In genomic region chrV:6220752-6221151, ce11 we compare ENCODE assay signal across 3 worm cellular contexts.
TF ChIP-seq lines count a peak whose summit lies in the region.

No protein-coding gene starts in this region.

TF ChIP-seq in whole organism, L1 larva, 84 proteins besides CTCF, POLR2A, EP300 and RAD21 (continued from another document):
- TF ChIP-seq ztf-4 (tag; optimal IDR thresholded peaks at IDR 0.05; lab: Kevin White, UChicago) (peak; percentile 10), nhr-28 (tag; optimal IDR thresholded peaks at IDR 0.05; lab: Kevin White, UChicago) (no peak), lsy-2 (tag; optimal IDR thresholded peaks at IDR 0.05; lab: Kevin White, UChicago) (peak in 1 of 2 experiments; percentile 48), nhr-71 (tag; optimal IDR thresholded peaks at IDR 0.05; lab: Kevin White, UChicago) (peak; percentile 23)

TF ChIP-seq in whole organism, L3 larva, 47 proteins besides CTCF, POLR2A, EP300 and RAD21 (continued from another document):
- no peak for TF ChIP-seq nhr-237 (tag; optimal IDR thresholded peaks at IDR 0.05; lab: Kevin White, UChicago)
- TF ChIP-seq ceh-9 (tag; optimal IDR thresholded peaks at IDR 0.05; lab: Kevin White, UChicago): no peak
- no peak for TF ChIP-seq daf-12 (tag; optimal IDR thresholded peaks at IDR 0.05; lab: Kevin White, UChicago)
- TF ChIP-seq ztf-4 (tag; optimal IDR thresholded peaks at IDR 0.05; lab: Kevin White, UChicago): peak; percentile 59
- TF ChIP-seq fos-1 (tag; optimal IDR thresholded peaks at IDR 0.05; lab: Kevin White, UChicago): no peak
- TF ChIP-seq nhr-25 (tag; optimal IDR thresholded peaks at IDR 0.05; lab: Kevin White, UChicago): no peak
- TF ChIP-seq jun-1 (tag; optimal IDR thresholded peaks at IDR 0.05; lab: Kevin White, UChicago): no peak
- TF ChIP-seq ZK546.5 (tag; optimal IDR thresholded peaks at IDR 0.05; lab: Kevin White, UChicago): no peak
- peak; percentile 51 for TF ChIP-seq lsy-12 (tag; optimal IDR thresholded peaks at IDR 0.05; lab: Kevin White, UChicago)
- TF ChIP-seq fkh-2 (tag; optimal IDR thresholded peaks at IDR 0.05; lab: Kevin White, UChicago): no peak
- no peak for TF ChIP-seq nhr-28 (tag; optimal IDR thresholded peaks at IDR 0.05; lab: Kevin White, UChicago)
- peak; percentile 73 for TF ChIP-seq ama-1 (optimal IDR thresholded peaks at IDR 0.05; lab: Kevin White, UChicago)

TF ChIP-seq in whole organism, L4 larva, 104 proteins besides CTCF, POLR2A, EP300 and RAD21 (continued from another document):
- TF ChIP-seq nhr-237 (tag; optimal IDR thresholded peaks at IDR 0.05; lab: Kevin White, UChicago): no peak
- TF ChIP-seq dve-1 (tag; optimal IDR thresholded peaks at IDR 0.05; lab: Kevin White, UChicago; ENCODE audit: insufficient read depth): peak; percentile 10
- TF ChIP-seq lin-15B (tag; optimal IDR thresholded peaks at IDR 0.05; lab: Kevin White, UChicago): no peak
- TF ChIP-seq dmd-9 (GFP tag; IDR thresholded peaks at IDR 0.05; lab: Robert Waterston, UW): no peak
- no peak for TF ChIP-seq daf-16 (GFP tag; optimal IDR thresholded peaks at IDR 0.05; lab: Kevin White, UChicago)
- no peak for TF ChIP-seq daf-16 (tag; optimal IDR thresholded peaks at IDR 0.05; lab: Kevin White, UChicago)
- no peak for TF ChIP-seq tag-97 (GFP tag; IDR thresholded peaks at IDR 0.05; lab: Robert Waterston, UW)
- no peak for TF ChIP-seq ZK546.5 (tag; optimal IDR thresholded peaks at IDR 0.05; lab: Kevin White, UChicago)
- peak; percentile 41 for TF ChIP-seq mep-1 (tag; optimal IDR thresholded peaks at IDR 0.05; lab: Kevin White, UChicago)
